Fruit fly (Drosophila melanogaster) whole organism, prepupa: ENCODE results near the gene CG13239.

Source experiments
- Blimp-1 ChIP-seq: fragments of 200-800 bp; sonication (Bioruptor generic); optimal IDR thresholded peaks from 3 replicates; lab custom pipeline; 2017; ENCODE audit warnings: missing biosample characterization, missing genetic modification characterization, mild to moderate bottlenecking, moderate library complexity, missing genetic modification reagents
- CG10631 ChIP-seq: fragments of 200-800 bp; sonication (Bioruptor generic); optimal IDR thresholded peaks from 2 replicates; lab custom pipeline; 2016; ENCODE audit warnings: missing biosample characterization, missing genetic modification characterization
- CG10669 ChIP-seq: fragments of 200-800 bp; sonication (Bioruptor generic); optimal IDR thresholded peaks from 3 replicates; lab custom pipeline; 2018; ENCODE audit warnings: missing biosample characterization, mild to moderate bottlenecking, missing genetic modification characterization, moderate library complexity
- CG11294 ChIP-seq: fragments of 200-800 bp; sonication (Bioruptor generic); IDR thresholded peaks from 2 replicates; pipeline ENCODE4 v1.3.6; 2022; ENCODE audit warnings: missing biosample characterization, missing genetic modification characterization
- CG15336 ChIP-seq: fragments of 200-800 bp; sonication (Bioruptor generic); IDR thresholded peaks from 2 replicates; pipeline ENCODE4 v1.3.6; 2022; ENCODE audit warnings: missing biosample characterization, missing genetic modification characterization
- CG1621 ChIP-seq: fragments of 200-800 bp; sonication (Bioruptor generic); optimal IDR thresholded peaks from 3 replicates; lab custom pipeline; 2018; ENCODE audit warnings: missing biosample characterization, mild to moderate bottlenecking, missing genetic modification characterization
- CG16779 ChIP-seq: fragments of 200-800 bp; sonication (Bioruptor generic); optimal IDR thresholded peaks from 3 replicates; lab custom pipeline; 2017; ENCODE audit warnings: missing biosample characterization, mild to moderate bottlenecking, missing genetic modification characterization
- CG3032 ChIP-seq: fragments of 200-800 bp; optimal IDR thresholded peaks from 2 replicates; lab custom pipeline; 2019; ENCODE audit warnings: missing biosample characterization, mild to moderate bottlenecking, missing genetic modification characterization, moderate library complexity
- CG32006 ChIP-seq: fragments of 200-800 bp; sonication (Bioruptor generic); optimal IDR thresholded peaks from 3 replicates; lab custom pipeline; 2017; ENCODE audit warnings: missing biosample characterization, mild to moderate bottlenecking, missing genetic modification characterization
- CG3919 ChIP-seq: fragments of 200-800 bp; sonication (Bioruptor generic); optimal IDR thresholded peaks from 3 replicates; lab custom pipeline; 2016; ENCODE audit warnings: missing biosample characterization, missing genetic modification characterization
- CG6163 ChIP-seq: fragments of 200-800 bp; sonication (Bioruptor generic); IDR thresholded peaks from 3 replicates; pipeline ENCODE4 v1.3.6; 2022; ENCODE audit warnings: missing biosample characterization, missing genetic modification characterization
- CG6276 ChIP-seq: fragments of 200-800 bp; sonication (Bioruptor generic); optimal IDR thresholded peaks from 2 replicates; lab custom pipeline; 2017; ENCODE audit warnings: missing biosample characterization, mild to moderate bottlenecking, missing genetic modification characterization
- CG6792 ChIP-seq: fragments of 200-800 bp; sonication (Bioruptor generic); optimal IDR thresholded peaks from 3 replicates; lab custom pipeline; 2016; ENCODE audit warnings: missing biosample characterization, missing genetic modification characterization
- CG6808 ChIP-seq: fragments of 200-800 bp; sonication (Bioruptor generic); optimal IDR thresholded peaks from 3 replicates; lab custom pipeline; 2017; ENCODE audit warnings: missing biosample characterization, missing genetic modification characterization, mild to moderate bottlenecking, moderate library complexity, missing genetic modification reagents
- CG6854 ChIP-seq: fragments of 200-800 bp; sonication (Bioruptor generic); optimal IDR thresholded peaks from 2 replicates; lab custom pipeline; 2017; ENCODE audit warnings: missing biosample characterization, mild to moderate bottlenecking, missing genetic modification characterization
- CG7368 ChIP-seq: fragments of 200-800 bp; sonication (Bioruptor generic); optimal IDR thresholded peaks from 3 replicates; lab custom pipeline; 2016; ENCODE audit warnings: missing biosample characterization, missing genetic modification characterization
- CG8119 ChIP-seq: fragments of 200-800 bp; sonication (Bioruptor generic); IDR thresholded peaks from 3 replicates; pipeline ENCODE4 v1.3.6; 2022; ENCODE audit warnings: missing biosample characterization, missing genetic modification characterization
- CG8632 ChIP-seq: fragments of 200-800 bp; sonication (Bioruptor generic); optimal IDR thresholded peaks from 3 replicates; lab custom pipeline; 2016; ENCODE audit warnings: missing biosample characterization, missing genetic modification characterization
- CG9139 ChIP-seq: fragments of 200-800 bp; sonication (Bioruptor generic); optimal IDR thresholded peaks from 3 replicates; lab custom pipeline; 2017; ENCODE audit warnings: missing biosample characterization, mild to moderate bottlenecking, missing genetic modification characterization
- Eip75B ChIP-seq: fragments of 200-800 bp; sonication (Bioruptor generic); optimal IDR thresholded peaks from 3 replicates; lab custom pipeline; 2016; ENCODE audit warnings: missing biosample characterization, missing genetic modification characterization
- Eip78C ChIP-seq: fragments of 200-800 bp; sonication (Bioruptor generic); peaks from one replicate; lab custom pipeline; 2016; ENCODE audit warnings: missing biosample characterization, missing genetic modification characterization
- Eip93F ChIP-seq: fragments of 200-800 bp; sonication (Bioruptor generic); optimal IDR thresholded peaks from 2 replicates; lab custom pipeline; 2016; ENCODE audit warnings: missing biosample characterization, mild to moderate bottlenecking, missing genetic modification characterization
- Ets21C ChIP-seq: fragments of 200-800 bp; sonication (Bioruptor generic); optimal IDR thresholded peaks from 3 replicates; lab custom pipeline; 2016; ENCODE audit warnings: missing biosample characterization, missing genetic modification characterization
- Hr38 ChIP-seq: sonication (Bioruptor generic); optimal IDR thresholded peaks from 2 replicates; lab custom pipeline; 2016; ENCODE audit warnings: missing biosample characterization, missing genetic modification characterization
- Hr39 ChIP-seq: fragments of 200-800 bp; sonication (Bioruptor generic); optimal IDR thresholded peaks from 2 replicates; lab custom pipeline; 2016; ENCODE audit warnings: missing biosample characterization, missing genetic modification characterization
- Hr4 ChIP-seq: fragments of 200-800 bp; sonication (Bioruptor generic); optimal IDR thresholded peaks from 3 replicates; lab custom pipeline; 2016; ENCODE audit warnings: missing biosample characterization, missing genetic modification characterization
- Lpt ChIP-seq: fragments of 200-800 bp; sonication (Bioruptor generic); optimal IDR thresholded peaks from 3 replicates; lab custom pipeline; 2016; ENCODE audit warnings: missing biosample characterization, missing genetic modification characterization
- Met ChIP-seq: fragments of 200-800 bp; sonication (Bioruptor generic); optimal IDR thresholded peaks from 3 replicates; lab custom pipeline; 2016; ENCODE audit warnings: missing biosample characterization, missing genetic modification characterization
- OdsH ChIP-seq: fragments of 200-800 bp; sonication (Bioruptor generic); optimal IDR thresholded peaks from 3 replicates; lab custom pipeline; 2016; ENCODE audit warnings: missing biosample characterization, missing genetic modification characterization
- Sox102F ChIP-seq: fragments of 200-800 bp; sonication (Bioruptor generic); optimal IDR thresholded peaks from 2 replicates; lab custom pipeline; 2016; ENCODE audit warnings: missing biosample characterization, mild to moderate bottlenecking, missing genetic modification characterization
- Sox14 ChIP-seq: fragments of 200-800 bp; sonication (Bioruptor generic); optimal IDR thresholded peaks from 3 replicates; lab custom pipeline; 2016; ENCODE audit warnings: missing biosample characterization, missing genetic modification characterization
- achi ChIP-seq: fragments of 200-800 bp; sonication (Bioruptor generic); optimal IDR thresholded peaks from 3 replicates; lab custom pipeline; 2016; ENCODE audit warnings: missing biosample characterization, missing genetic modification characterization
- acj6 ChIP-seq: fragments of 200-800 bp; sonication (Bioruptor generic); optimal IDR thresholded peaks from 3 replicates; lab custom pipeline; 2016; ENCODE audit warnings: missing biosample characterization, missing genetic modification characterization
- cyc ChIP-seq: fragments of 200-800 bp; sonication (Bioruptor generic); optimal IDR thresholded peaks from 3 replicates; lab custom pipeline; 2016; ENCODE audit warnings: missing biosample characterization, missing genetic modification characterization
- dac ChIP-seq: fragments of 200-800 bp; sonication (Bioruptor generic); optimal IDR thresholded peaks from 2 replicates; lab custom pipeline; 2017; ENCODE audit warnings: missing biosample characterization, mild to moderate bottlenecking, missing genetic modification characterization
- dsx ChIP-seq: fragments of 200-800 bp; optimal IDR thresholded peaks from 3 replicates; lab custom pipeline; 2019; ENCODE audit warnings: missing biosample characterization, mild to moderate bottlenecking, missing genetic modification characterization, moderate library complexity; ENCODE audit not compliant: poor library complexity, severe bottlenecking
- eg ChIP-seq: fragments of 200-800 bp; sonication (Bioruptor generic); IDR thresholded peaks from 3 replicates; pipeline ENCODE4 v1.3.6; 2022; ENCODE audit warnings: missing biosample characterization, missing genetic modification characterization
- esn ChIP-seq: fragments of 200-800 bp; sonication (Bioruptor generic); optimal IDR thresholded peaks from 2 replicates; lab custom pipeline; 2016; ENCODE audit warnings: missing biosample characterization, mild to moderate bottlenecking, missing genetic modification characterization, moderate library complexity
- fd59A ChIP-seq: fragments of 200-800 bp; sonication (Bioruptor generic); optimal IDR thresholded peaks from 2 replicates; lab custom pipeline; 2017; ENCODE audit warnings: missing biosample characterization, mild to moderate bottlenecking, missing genetic modification characterization, missing genetic modification reagents
- fd85E ChIP-seq: fragments of 200-800 bp; sonication (Bioruptor generic); optimal IDR thresholded peaks from 3 replicates; lab custom pipeline; 2016; ENCODE audit warnings: missing biosample characterization, missing genetic modification characterization
- fkh ChIP-seq: fragments of 200-800 bp; sonication (Bioruptor generic); optimal IDR thresholded peaks from 3 replicates; lab custom pipeline; 2017; ENCODE audit warnings: missing biosample characterization, mild to moderate bottlenecking, missing genetic modification characterization, moderate library complexity
- lz ChIP-seq: fragments of 200-800 bp; sonication (Bioruptor generic); optimal IDR thresholded peaks from 3 replicates; lab custom pipeline; 2016; ENCODE audit warnings: missing biosample characterization, missing genetic modification characterization
- net ChIP-seq: fragments of 200-800 bp; sonication (Bioruptor generic); optimal IDR thresholded peaks from 3 replicates; lab custom pipeline; 2016; ENCODE audit warnings: missing biosample characterization, missing genetic modification characterization
- salr ChIP-seq, 2 experiments: fragments of 200-800 bp; sonication (Bioruptor generic); optimal IDR thresholded peaks; 3 replicates each; lab custom pipeline; 2016 to 2018; ENCODE audit warnings: missing biosample characterization in 2 of 2, missing genetic modification characterization in 2 of 2, mild to moderate bottlenecking in 1 of 2
- spab ChIP-seq: fragments of 200-800 bp; sonication (Bioruptor generic); optimal IDR thresholded peaks from 2 replicates; lab custom pipeline; 2017; ENCODE audit warnings: missing biosample characterization, mild to moderate bottlenecking, missing genetic modification characterization, missing genetic modification reagents
- ss ChIP-seq, 2 experiments: fragments of 200-800 bp; sonication (Bioruptor generic); optimal IDR thresholded peaks; 2 replicates in 1 of 2; 3 replicates in 1 of 2; lab custom pipeline; 2017 to 2018; ENCODE audit warnings: mild to moderate bottlenecking in 2 of 2, missing biosample characterization in 2 of 2, missing genetic modification characterization in 2 of 2, moderate library complexity in 1 of 2
- svp ChIP-seq: fragments of 200-800 bp; sonication (Bioruptor generic); peaks from one replicate; lab custom pipeline; 2016; ENCODE audit warnings: missing biosample characterization, missing genetic modification characterization
- topi ChIP-seq: fragments of 200-800 bp; sonication (Bioruptor generic); optimal IDR thresholded peaks from 3 replicates; lab custom pipeline; 2016; ENCODE audit warnings: missing biosample characterization, missing genetic modification characterization
- vri ChIP-seq: fragments of 200-800 bp; sonication (Bioruptor generic); optimal IDR thresholded peaks from 3 replicates; lab custom pipeline; 2016; ENCODE audit warnings: missing biosample characterization, mild to moderate bottlenecking, missing genetic modification characterization

CG13239 gene

DNA sequence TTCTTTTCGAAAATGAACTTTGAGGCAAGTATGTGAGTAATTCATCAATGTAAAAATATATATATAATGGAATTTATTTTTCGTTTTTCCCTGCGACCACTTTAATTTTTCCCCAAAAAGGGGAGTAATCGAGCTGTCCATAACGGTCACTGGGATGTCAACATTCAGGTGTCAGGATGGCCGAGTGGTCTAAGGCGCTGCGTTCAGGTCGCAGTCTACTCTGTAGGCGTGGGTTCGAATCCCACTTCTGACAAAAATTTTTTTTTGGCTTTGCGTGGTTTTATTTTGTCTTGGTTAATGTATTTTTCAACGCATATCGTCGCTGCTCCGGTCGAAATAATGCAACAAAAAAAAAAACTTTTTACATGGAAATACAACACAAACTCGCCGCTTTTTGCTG, 17.5 kb upstream of the CG13239 start:
- TF ChIP-seq CG3919 (GFP tag; lab: Kevin White, UChicago) (no peak), cyc (GFP tag; lab: Kevin White, UChicago) (no peak), CG7368 (GFP tag; lab: Kevin White, UChicago) (no peak), Hr4 (GFP tag; lab: Kevin White, UChicago) (no peak), esn (GFP tag; lab: Kevin White, UChicago) (no peak), Eip78C (peak; percentile 40), vri (GFP tag; lab: Kevin White, UChicago) (no peak), dsx (GFP tag; lab: Kevin White, UChicago) (no peak), CG10631 (no peak), svp (GFP tag; lab: Kevin White, UChicago) (peak; percentile 55), CG6808 (GFP tag; lab: Kevin White, UChicago) (no peak), CG3032 (no peak)
- TF ChIP-seq, all 60 proteins: peak for 2

DNA sequence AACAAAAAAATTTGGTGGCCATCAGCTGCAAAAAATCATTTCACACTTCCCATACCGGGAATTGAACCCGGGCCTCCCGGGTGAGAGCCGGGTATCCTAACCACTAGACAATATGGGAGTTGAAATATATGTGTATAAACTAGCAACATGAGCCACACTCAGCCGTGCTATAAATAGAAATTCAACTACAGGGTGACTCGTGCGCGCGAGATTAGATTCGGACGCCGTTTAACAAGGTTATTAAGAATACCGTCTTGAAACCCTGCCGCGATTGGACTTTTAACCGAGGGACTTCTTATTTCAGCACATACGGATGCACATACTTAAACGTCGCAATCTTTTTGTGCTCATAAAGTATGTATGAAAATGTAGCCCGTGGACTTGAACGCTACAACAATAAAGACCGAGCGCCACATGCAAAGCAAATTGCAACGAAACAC, 12.9 kb upstream of the CG13239 start:
- peak; percentile 14 for TF ChIP-seq achi (GFP tag; lab: Kevin White, UChicago)
- no peak for TF ChIP-seq fd85E (GFP tag; lab: Kevin White, UChicago)
- peak; percentile 9 for TF ChIP-seq Sox14 (GFP tag; lab: Kevin White, UChicago)
- TF ChIP-seq Hr38 (GFP tag; lab: Kevin White, UChicago): no peak
- no peak for TF ChIP-seq lz (GFP tag; lab: Kevin White, UChicago)
- peak; percentile 63 for TF ChIP-seq dsx (GFP tag; lab: Kevin White, UChicago)
- TF ChIP-seq Ets21C (GFP tag; lab: Kevin White, UChicago): no peak
- no peak for TF ChIP-seq CG11294 (GFP tag; lab: Robert Waterston, UW)
- TF ChIP-seq CG8119: 0 out of 3 replicates have a peak, but pooled peaks have one; percentile 19
- TF ChIP-seq OdsH (GFP tag; lab: Kevin White, UChicago): no peak
- peak; percentile 9 for TF ChIP-seq topi (GFP tag; lab: Kevin White, UChicago)
- TF ChIP-seq CG6808 (GFP tag; lab: Kevin White, UChicago): peak; percentile 64
- TF ChIP-seq ss (GFP tag; optimal IDR thresholded peaks at IDR 0.05; lab: Kevin White, UChicago): peak; percentile 54 to 57
- TF ChIP-seq Hr39 (GFP tag; lab: Kevin White, UChicago): no peak
- TF ChIP-seq svp (GFP tag; lab: Kevin White, UChicago): peak; percentile 67
- TF ChIP-seq Met (GFP tag; lab: Kevin White, UChicago): peak; percentile 20
- peak; percentile 10 for TF ChIP-seq vri (GFP tag; lab: Kevin White, UChicago)
- peak; percentile 31 for TF ChIP-seq CG9139 (GFP tag; lab: Kevin White, UChicago)
- TF ChIP-seq Eip78C: peak; percentile 82
- no peak for TF ChIP-seq Eip93F
- peak; percentile 40; the same call in 2 of the 3 replicates for TF ChIP-seq eg (GFP tag; lab: Robert Waterston, UW)
- TF ChIP-seq spab: no peak
- peak; percentile 3 for TF ChIP-seq CG10669 (GFP tag; lab: Kevin White, UChicago)
- peak; percentile 1 for TF ChIP-seq CG3919 (GFP tag; lab: Kevin White, UChicago)
- TF ChIP-seq acj6 (GFP tag; lab: Kevin White, UChicago): no peak
- TF ChIP-seq fkh (GFP tag; lab: Kevin White, UChicago): no peak
- peak; percentile 27 for TF ChIP-seq CG16779
- peak; percentile 37 for TF ChIP-seq CG6854 (GFP tag; lab: Kevin White, UChicago)
- no peak for TF ChIP-seq Sox102F
- TF ChIP-seq dac (GFP tag; lab: Kevin White, UChicago): no peak
- TF ChIP-seq Lpt (GFP tag; lab: Kevin White, UChicago): no peak
- TF ChIP-seq CG10631: no peak
- TF ChIP-seq CG6163: 0 out of 3 replicates have a peak, but pooled peaks have one; percentile 23
- no peak for TF ChIP-seq Blimp-1 (GFP tag; lab: Kevin White, UChicago)
- no peak for TF ChIP-seq CG15336
- TF ChIP-seq CG1621: no peak
- peak; percentile 32 for TF ChIP-seq CG6276 (GFP tag; lab: Kevin White, UChicago)
- TF ChIP-seq CG32006 (GFP tag; lab: Kevin White, UChicago): no peak
- TF ChIP-seq salr (GFP tag; optimal IDR thresholded peaks at IDR 0.05; lab: Kevin White, UChicago): no peak
- TF ChIP-seq fd59A: no peak
- TF ChIP-seq esn (GFP tag; lab: Kevin White, UChicago): no peak
- TF ChIP-seq Eip75B: no peak
- no peak for TF ChIP-seq CG6792 (GFP tag; lab: Kevin White, UChicago)
- peak; percentile 25 for TF ChIP-seq net
- TF ChIP-seq CG8632 (GFP tag; lab: Kevin White, UChicago): no peak
